Fruit fly (Drosophila melanogaster) whole organism, adult: ENCODE measurements around the gene CG14109.

Experiments
- CG11617 ChIP-seq: fragments of 200-800 bp; sonication (Bioruptor generic); optimal IDR thresholded peaks from 2 replicates; lab custom pipeline; 2017; ENCODE audit warnings: mild to moderate bottlenecking, missing biosample characterization, missing genetic modification reagents, missing genetic modification characterization
- CG12768 ChIP-seq: fragments of 200-800 bp; sonication (Bioruptor generic); optimal IDR thresholded peaks from 2 replicates; lab custom pipeline; 2017; ENCODE audit warnings: missing biosample characterization, missing genetic modification characterization, mild to moderate bottlenecking, moderate library complexity, missing genetic modification reagents
- CG14711 ChIP-seq: fragments of 200-800 bp; sonication (Bioruptor generic); optimal IDR thresholded peaks from 2 replicates; lab custom pipeline; 2018; ENCODE audit warnings: missing biosample characterization, mild to moderate bottlenecking, missing genetic modification characterization, moderate library complexity
- CG1620 ChIP-seq: fragments of 200-800 bp; sonication (Bioruptor generic); optimal IDR thresholded peaks from 2 replicates; lab custom pipeline; 2016; ENCODE audit warnings: missing biosample characterization, missing genetic modification characterization
- CG33017 ChIP-seq: fragments of 200-800 bp; sonication (Bioruptor generic); optimal IDR thresholded peaks from 2 replicates; lab custom pipeline; 2018; ENCODE audit warnings: missing biosample characterization, mild to moderate bottlenecking, missing genetic modification characterization, moderate library complexity
- CG5204 ChIP-seq: fragments of 200-800 bp; sonication (Bioruptor generic); optimal IDR thresholded peaks from 2 replicates; lab custom pipeline; 2016; ENCODE audit warnings: missing biosample characterization, missing genetic modification characterization
- CG7045 ChIP-seq: fragments of 200-800 bp; sonication (Bioruptor generic); optimal IDR thresholded peaks from 2 replicates; lab custom pipeline; 2017; ENCODE audit warnings: missing biosample characterization, mild to moderate bottlenecking, missing genetic modification characterization
- CG7101 ChIP-seq: fragments of 200-800 bp; sonication (Bioruptor generic); optimal IDR thresholded peaks from 2 replicates; lab custom pipeline; 2018; ENCODE audit warnings: missing biosample characterization, mild to moderate bottlenecking, missing genetic modification characterization, moderate library complexity
- Clk ChIP-seq: fragments of 200-800 bp; sonication (Bioruptor generic); optimal IDR thresholded peaks from 2 replicates; lab custom pipeline; 2017; ENCODE audit warnings: missing biosample characterization, missing genetic modification characterization
- Crg-1 ChIP-seq: fragments of 200-800 bp; sonication (Bioruptor generic); optimal IDR thresholded peaks from 2 replicates; lab custom pipeline; 2016; ENCODE audit warnings: missing biosample characterization, missing genetic modification characterization
- Hr96 ChIP-seq: fragments of 200-800 bp; sonication (Bioruptor generic); optimal IDR thresholded peaks from 2 replicates; lab custom pipeline; 2016; ENCODE audit warnings: missing biosample characterization, missing genetic modification characterization
- Mnt ChIP-seq: fragments of 200-800 bp; sonication (Bioruptor generic); optimal IDR thresholded peaks from 2 replicates; lab custom pipeline; 2016; ENCODE audit warnings: missing biosample characterization, mild to moderate bottlenecking, missing genetic modification characterization
- bab1 ChIP-seq: fragments of 200-800 bp; sonication (Bioruptor generic); optimal IDR thresholded peaks from 3 replicates; lab custom pipeline; 2019; ENCODE audit warnings: missing biosample characterization, mild to moderate bottlenecking, missing genetic modification characterization, moderate library complexity
- cic ChIP-seq: fragments of 200-800 bp; sonication (Bioruptor generic); optimal IDR thresholded peaks from 2 replicates; lab custom pipeline; 2017; ENCODE audit warnings: missing biosample characterization, mild to moderate bottlenecking, missing genetic modification characterization, moderate library complexity
- cnc ChIP-seq, 2 experiments: fragments of >200 bp; optimal IDR thresholded peaks; 2 replicates each; lab custom pipeline; 2017
- kay ChIP-seq: fragments of 200-800 bp; sonication (Bioruptor generic); peaks from one replicate; lab custom pipeline; 2016; ENCODE audit warnings: missing biosample characterization, missing genetic modification characterization, borderline replicate concordance
- ovo ChIP-seq: fragments of 200-800 bp; sonication (Bioruptor generic); optimal IDR thresholded peaks from 2 replicates; lab custom pipeline; 2016; ENCODE audit warnings: missing biosample characterization, missing genetic modification characterization
- pad ChIP-seq: fragments of 200-800 bp; sonication (Bioruptor generic); optimal IDR thresholded peaks from 3 replicates; lab custom pipeline; 2017; ENCODE audit warnings: missing biosample characterization, missing genetic modification characterization, mild to moderate bottlenecking, moderate library complexity, missing genetic modification reagents
- tj ChIP-seq: fragments of 200-800 bp; sonication (Bioruptor generic); optimal IDR thresholded peaks from 3 replicates; lab custom pipeline; 2017; ENCODE audit warnings: missing biosample characterization, mild to moderate bottlenecking, missing genetic modification characterization, moderate library complexity
- toe ChIP-seq: fragments of 200-800 bp; sonication (Bioruptor generic); optimal IDR thresholded peaks from 2 replicates; lab custom pipeline; 2016; ENCODE audit warnings: missing biosample characterization, missing genetic modification characterization

Gene CG14109

DNA sequence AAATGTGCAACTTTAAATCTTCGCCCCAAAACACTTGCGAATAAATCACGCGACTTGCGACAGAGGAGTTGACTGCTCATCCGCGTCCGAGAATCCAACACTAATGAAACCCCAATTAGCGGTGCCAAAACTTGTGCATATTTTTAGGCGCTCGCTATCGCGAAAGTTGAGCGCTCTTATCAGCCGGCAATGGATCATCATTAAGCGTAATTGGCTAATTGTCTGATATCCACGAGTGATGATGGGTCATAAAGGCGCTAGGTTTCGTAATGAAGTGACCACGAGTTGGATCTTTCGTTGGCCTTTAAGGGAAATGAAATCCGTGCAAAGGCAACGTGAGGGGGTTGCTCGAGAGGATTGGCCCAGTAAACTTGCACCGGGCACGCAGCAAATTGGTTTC is 14.0 kb downstream of the CG14109 start:
- no peak for TF ChIP-seq ovo (GFP tag; lab: Kevin White, UChicago)
- peak; percentile 0 for TF ChIP-seq CG33017
- TF ChIP-seq tj (GFP tag; lab: Kevin White, UChicago), result no peak
- no peak for TF ChIP-seq CG5204 (GFP tag; lab: Kevin White, UChicago)
- TF ChIP-seq Clk (GFP tag; lab: Kevin White, UChicago), result no peak
- TF ChIP-seq Hr96 (GFP tag; lab: Kevin White, UChicago), result no peak
- TF ChIP-seq CG7045 (GFP tag; lab: Kevin White, UChicago), result peak; percentile 5

DNA sequence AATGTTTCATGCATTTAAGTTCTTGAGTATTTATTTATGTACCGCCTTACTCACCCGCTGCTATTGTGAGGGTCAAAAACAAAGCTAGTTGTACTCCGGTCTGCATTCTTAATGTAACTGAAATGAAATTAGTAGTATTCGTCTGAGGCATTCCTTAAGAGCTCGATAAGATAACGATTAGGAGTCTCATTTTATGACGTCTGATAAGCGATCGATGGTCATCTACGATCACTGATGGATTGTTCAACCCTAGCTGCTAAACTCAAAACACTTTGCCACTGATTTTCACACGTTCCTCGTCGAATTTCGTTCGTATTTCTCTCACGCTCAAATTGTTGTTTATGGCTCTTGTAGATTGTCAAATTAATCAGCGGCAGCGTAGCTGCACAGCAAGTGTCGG is 16.4 kb downstream of the CG14109 start, which contains the start of gene CG10116:
Gene CG10116 (minus strand): TSS at position 106 of the 400 bp plus-strand sequence.
- TF ChIP-seq ovo (GFP tag; lab: Kevin White, UChicago) (no peak), cnc (optimal IDR thresholded peaks at IDR 0.05; lab: Kevin White, UChicago) (no peak), CG11617 (GFP tag; lab: Kevin White, UChicago) (no peak), cic (GFP tag; lab: Kevin White, UChicago) (peak; percentile 90)

DNA sequence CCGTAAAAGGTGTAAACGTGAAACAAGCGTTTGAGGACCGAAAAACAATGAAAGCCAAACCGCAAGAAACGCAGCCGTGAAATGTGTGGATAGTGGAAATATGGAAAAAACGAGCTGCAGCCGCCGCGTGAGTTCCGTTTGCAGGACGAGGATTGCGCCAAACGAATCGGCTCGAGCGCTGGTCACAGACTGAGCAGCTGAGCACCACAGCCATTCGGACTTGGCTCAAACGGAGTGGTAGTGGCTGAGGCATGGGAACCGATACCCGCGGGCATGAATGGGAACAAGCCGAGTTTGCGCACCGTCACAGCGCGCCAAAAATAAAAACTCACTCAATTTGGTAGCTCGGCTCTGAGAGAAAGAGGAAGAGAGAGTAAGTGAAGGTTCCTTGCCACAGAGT is 33.9 kb downstream of the CG14109 start, which contains the start of gene CG10089:
Gene CG10089 (minus strand): TSS at position 181 of the 400 bp plus-strand sequence.
- TF ChIP-seq CG1620 (GFP tag; lab: Kevin White, UChicago), result no peak
- no peak for TF ChIP-seq pad (GFP tag; lab: Kevin White, UChicago)
- TF ChIP-seq CG33017, result no peak
- TF ChIP-seq kay (GFP tag; lab: Kevin White, UChicago), result no peak
- TF ChIP-seq CG5204 (GFP tag; lab: Kevin White, UChicago), result no peak
- no peak for TF ChIP-seq Crg-1 (GFP tag; lab: Kevin White, UChicago)

DNA sequence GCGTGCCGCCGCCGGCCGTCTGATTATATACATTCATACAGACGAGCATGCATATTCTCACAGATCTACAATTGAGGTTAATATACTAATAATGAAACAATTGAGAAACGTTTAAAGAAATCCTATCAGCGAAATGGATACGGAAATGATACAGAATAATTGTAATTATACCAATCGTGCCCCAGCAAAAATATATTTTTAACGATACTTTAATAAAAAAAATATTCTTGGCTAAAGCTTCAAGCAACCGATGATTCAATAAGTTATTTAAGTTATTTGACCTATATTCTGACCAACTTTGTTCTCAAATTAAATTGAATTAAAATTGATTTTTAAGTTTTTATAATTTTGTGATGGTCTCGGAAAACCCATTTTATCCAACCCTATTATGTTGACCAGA is 35.4 kb downstream of the CG14109 start:
- TF ChIP-seq pad (GFP tag; lab: Kevin White, UChicago) (no peak), Hr96 (GFP tag; lab: Kevin White, UChicago) (no peak), CG14711 (no peak), CG1620 (GFP tag; lab: Kevin White, UChicago) (no peak), tj (GFP tag; lab: Kevin White, UChicago) (no peak), Crg-1 (GFP tag; lab: Kevin White, UChicago) (no peak), toe (GFP tag; lab: Kevin White, UChicago) (no peak), kay (GFP tag; lab: Kevin White, UChicago) (no peak)

DNA sequence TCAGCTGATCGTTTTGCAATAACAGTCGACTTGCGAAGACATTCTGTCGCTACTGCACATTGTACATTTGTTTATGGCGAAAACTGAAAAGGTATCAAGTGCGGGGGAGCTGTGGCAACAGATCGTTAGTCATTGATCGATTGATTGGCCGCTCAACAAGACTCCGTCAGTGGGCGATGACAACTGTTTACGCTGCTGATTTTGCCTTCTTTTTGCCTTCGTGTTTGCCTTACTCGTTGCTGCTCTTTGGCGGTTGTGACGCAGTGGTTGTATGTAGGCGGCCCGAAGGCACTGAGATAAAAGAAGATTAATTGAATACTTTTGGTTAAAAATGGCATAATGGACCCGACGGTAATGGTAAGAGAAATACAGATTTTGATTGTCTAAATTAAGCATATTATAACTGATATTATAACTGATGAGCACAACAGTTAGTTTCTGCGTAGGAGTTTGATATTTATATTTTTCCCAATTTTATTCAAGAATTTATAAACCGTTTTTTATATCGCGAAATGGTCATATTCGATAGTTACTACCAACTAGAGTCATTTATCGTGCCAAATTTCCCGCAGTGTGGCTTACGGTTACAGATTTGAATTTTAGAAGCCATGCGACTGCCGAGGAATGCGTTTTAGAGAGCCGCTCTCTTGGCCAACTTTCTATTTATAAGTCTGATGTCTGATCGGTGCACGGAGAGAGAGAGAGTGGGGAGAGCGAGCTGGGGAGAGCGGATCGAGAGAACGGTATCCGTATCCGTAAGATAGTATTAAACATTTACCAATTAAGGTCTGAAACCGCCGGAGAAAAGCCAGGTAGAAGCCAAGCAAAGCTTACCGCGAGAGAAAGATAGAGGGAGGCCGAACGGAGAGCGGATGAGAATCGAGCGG is 36.1 kb downstream of the CG14109 start:
- TF ChIP-seq ovo (GFP tag; lab: Kevin White, UChicago) (no peak), CG33017 (peak; percentile 76), cnc (optimal IDR thresholded peaks at IDR 0.05; lab: Kevin White, UChicago) (no peak), toe (GFP tag; lab: Kevin White, UChicago) (peak; percentile 57), tj (GFP tag; lab: Kevin White, UChicago) (peak; percentile 73), Hr96 (GFP tag; lab: Kevin White, UChicago) (peak; percentile 32), Mnt (GFP tag; lab: Kevin White, UChicago) (peak; percentile 50), cic (GFP tag; lab: Kevin White, UChicago) (peak; percentile 26), CG7045 (GFP tag; lab: Kevin White, UChicago) (peak; percentile 93), kay (GFP tag; lab: Kevin White, UChicago) (peak; percentile 98), CG5204 (GFP tag; lab: Kevin White, UChicago) (peak; percentile 81), CG1620 (GFP tag; lab: Kevin White, UChicago) (peak; percentile 52), Crg-1 (GFP tag; lab: Kevin White, UChicago) (peak; percentile 10), CG7101 (tag; lab: Kevin White, UChicago) (peak; percentile 83), pad (GFP tag; lab: Kevin White, UChicago) (peak; percentile 59), CG12768 (GFP tag; lab: Kevin White, UChicago) (peak; percentile 79), CG11617 (GFP tag; lab: Kevin White, UChicago) (peak; percentile 88), CG14711 (peak; percentile 69), Clk (GFP tag; lab: Kevin White, UChicago) (peak; percentile 75), bab1 (peak; percentile 69)

DNA sequence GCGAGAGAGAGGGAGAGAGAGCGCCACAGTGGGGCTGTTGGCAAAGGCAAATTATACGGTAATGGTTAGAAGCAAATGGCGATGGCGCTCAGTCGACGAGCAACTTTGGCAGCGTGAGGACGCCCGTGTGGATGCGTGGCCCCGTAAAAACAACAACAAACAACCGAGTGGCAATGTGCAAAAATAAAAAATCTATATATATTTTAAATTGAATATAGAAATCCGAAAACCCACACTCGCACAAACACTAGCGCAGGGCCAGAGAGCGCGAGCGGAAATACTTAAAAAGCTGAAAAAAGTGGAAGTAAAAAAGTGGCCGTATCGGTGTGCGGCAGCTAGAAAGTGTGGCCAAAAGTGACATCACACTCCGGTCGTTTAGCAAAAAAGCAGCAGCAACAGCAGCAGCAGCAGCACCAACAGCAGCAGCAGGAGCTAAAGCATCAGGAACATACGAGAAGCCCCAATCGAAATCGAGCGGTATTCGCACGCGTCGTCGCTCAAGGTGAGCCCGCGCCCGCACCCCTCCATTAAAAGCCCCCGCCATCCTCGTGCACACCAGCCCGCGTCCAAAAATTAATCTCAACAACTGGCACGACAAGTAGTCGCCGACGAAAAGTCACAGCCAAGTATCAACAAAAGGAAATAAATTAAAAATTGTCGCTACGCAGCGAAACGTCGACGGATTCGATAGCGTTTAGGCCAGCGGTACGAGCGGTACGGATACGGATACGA is 36.9 kb downstream of the CG14109 start, which contains the start of gene stv:
Gene stv (plus strand): TSS at position 89 of the 732 bp plus-strand sequence.
- TF ChIP-seq CG33017, result peak; percentile 18
- TF ChIP-seq CG12768 (GFP tag; lab: Kevin White, UChicago), result no peak
